Worm (Caenorhabditis elegans): ENCODE results near the gene mec-4.
"Not testable (repeated sequence)": the region's sequence is repeated elsewhere in the genome, so short reads cannot be mapped to it uniquely, and the experiment has no call there.

The mec-4 gene

DNA sequence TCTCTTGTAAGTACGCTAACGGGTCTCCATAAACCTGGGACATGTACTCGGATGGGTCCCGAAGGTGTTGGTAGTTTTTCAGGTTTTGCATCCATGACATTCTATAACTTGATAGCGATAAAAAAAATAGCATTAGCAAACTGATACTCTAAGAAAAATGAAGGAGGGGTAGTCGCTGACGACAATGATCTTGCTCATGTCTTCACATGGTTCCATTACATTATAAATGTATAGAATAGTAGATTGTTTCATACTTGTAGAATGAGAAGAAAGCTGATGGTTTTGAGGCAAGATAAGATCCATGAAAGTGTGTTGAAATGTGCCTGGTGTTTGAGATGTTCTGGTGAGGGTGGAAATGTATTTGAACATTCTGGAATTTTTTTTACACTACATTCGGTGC lies at the start of gene mec-4:
TSS of gene mec-4 (minus strand) at position 101 of the 400 bp plus-strand sequence.
- TF ChIP-seq daf-16 (GFP tag; optimal IDR thresholded peaks at IDR 0.05) (peak in 1 of 2 experiments; percentile 37), daf-16 (tag; optimal IDR thresholded peaks at IDR 0.05) (no peak), zag-1 (tag; optimal IDR thresholded peaks at IDR 0.05) (no peak), nhr-102 (tag; optimal IDR thresholded peaks at IDR 0.05) (no peak), F10B5.3 (tag; optimal IDR thresholded peaks at IDR 0.05) (no peak), tra-1 (GFP tag; IDR thresholded peaks at IDR 0.05) (no peak), unc-130 (GFP tag; optimal IDR thresholded peaks at IDR 0.05) (no peak), snpc-4 (tag; optimal IDR thresholded peaks at IDR 0.05) (no peak), rbr-2 (tag; optimal IDR thresholded peaks at IDR 0.05) (no peak)

DNA sequence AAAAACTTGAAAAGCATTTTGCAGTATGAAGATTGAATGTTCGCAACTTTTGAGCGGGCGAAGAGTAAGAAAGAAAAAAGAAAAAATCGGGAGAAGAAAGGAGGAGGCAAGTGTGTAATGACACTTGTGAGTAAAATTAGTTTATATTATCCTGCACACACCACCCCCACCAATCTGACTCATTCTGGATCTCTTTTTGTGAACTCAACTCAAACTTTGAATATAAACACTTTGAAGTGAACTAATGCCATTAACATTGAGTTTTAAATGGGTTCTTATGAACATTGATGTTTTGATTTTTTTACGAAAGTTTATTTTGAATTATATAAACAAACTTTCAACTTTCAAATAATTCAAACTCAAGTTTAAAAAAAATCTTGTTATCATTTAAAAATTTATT lies 38.0 kb upstream of the mec-4 start, which contains the start of gene F41G4.8:
TSS of gene F41G4.8 (minus strand) at position 101 of the 400 bp plus-strand sequence.
- no peak for TF ChIP-seq nhr-41 (GFP tag; IDR thresholded peaks at IDR 0.05)
- TF ChIP-seq ZK546.5 (tag; optimal IDR thresholded peaks at IDR 0.05) = no peak
- TF ChIP-seq nhr-77 (tag; optimal IDR thresholded peaks at IDR 0.05) = no peak
- TF ChIP-seq rbr-2 (tag; optimal IDR thresholded peaks at IDR 0.05) = no peak
- TF ChIP-seq lin-13 (GFP tag; optimal IDR thresholded peaks at IDR 0.05) = no peak
- TF ChIP-seq madf-5 (GFP tag; IDR thresholded peaks at IDR 0.05) = no peak
- TF ChIP-seq nhr-102 (tag; optimal IDR thresholded peaks at IDR 0.05) = no peak

DNA sequence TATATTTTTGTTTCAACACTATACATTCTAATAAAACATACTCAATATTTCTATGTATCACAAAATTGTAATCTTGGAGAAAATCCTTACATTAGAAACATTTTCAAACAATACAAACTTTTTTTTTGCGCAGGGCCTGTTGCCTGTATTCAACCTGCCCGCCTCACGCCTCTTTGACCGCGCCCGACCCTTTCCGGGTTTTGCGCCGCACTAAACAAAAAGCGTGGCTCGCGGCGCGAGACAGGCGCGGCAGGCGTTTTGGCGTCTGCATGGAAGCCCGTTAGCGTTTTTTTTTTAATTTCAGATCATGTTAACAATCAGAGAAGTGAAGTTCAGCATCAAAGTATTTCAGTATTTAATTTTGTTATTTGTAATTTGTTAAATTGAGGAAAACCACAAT lies 36.0 kb upstream of the mec-4 start:
- no peak for TF ChIP-seq nhr-42 (GFP tag; IDR thresholded peaks at IDR 0.05)
- TF ChIP-seq set-16 (GFP tag; IDR thresholded peaks at IDR 0.05) = peak; percentile 69

DNA sequence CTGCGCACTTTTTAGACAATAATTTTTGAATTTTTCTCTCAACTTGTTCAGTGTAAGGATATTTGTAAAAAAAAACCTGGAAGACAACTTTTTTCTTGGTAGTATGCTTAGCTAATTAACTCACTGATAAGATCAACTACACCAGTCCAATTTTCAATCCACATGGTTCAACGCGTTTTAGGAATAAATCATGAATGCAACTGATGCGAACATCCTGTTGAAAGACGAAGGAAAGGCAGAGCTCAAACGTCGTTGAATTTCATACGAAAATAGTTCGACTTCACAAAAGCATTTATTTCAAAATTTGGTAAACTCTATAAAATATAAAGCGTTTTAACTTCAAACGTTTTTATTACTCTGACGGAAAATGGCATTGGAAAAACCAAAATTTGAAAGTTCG lies 33.8 kb upstream of the mec-4 start, which contains the start of gene dyla-1:
TSS of gene dyla-1 (plus strand) at position 301 of the 400 bp plus-strand sequence.
- no peak for TF ChIP-seq D1046.2 (GFP tag; IDR thresholded peaks at IDR 0.05)
- TF ChIP-seq unc-62 (GFP tag; optimal IDR thresholded peaks at IDR 0.05 in 1 of 2) = peak in 1 of 2 experiments; percentile 42
- TF ChIP-seq unc-62 (tag; optimal IDR thresholded peaks at IDR 0.05) = no peak

DNA sequence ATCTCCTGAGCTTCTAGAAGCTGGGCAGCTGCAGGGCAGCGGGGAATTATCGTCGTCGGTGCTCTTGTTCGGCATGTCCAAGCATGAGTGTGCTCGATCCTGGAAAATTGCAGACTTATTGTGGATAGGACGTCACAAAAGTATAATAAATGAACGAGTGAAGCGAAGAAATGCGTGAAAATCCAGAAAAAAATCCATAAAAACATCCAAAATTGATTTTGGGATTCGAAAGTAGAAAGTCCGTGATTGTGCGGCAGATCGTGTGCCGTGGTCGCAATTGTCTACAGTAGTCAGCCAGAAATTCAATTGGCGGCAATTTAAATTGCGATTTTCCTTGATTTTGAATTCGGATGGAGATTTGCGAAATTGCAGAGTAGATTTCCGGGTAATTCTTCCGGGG lies 29.4 kb upstream of the mec-4 start, which contains the start of gene F41G4.7:
TSS of gene F41G4.7 (minus strand) at position 101 of the 400 bp plus-strand sequence.
- TF ChIP-seq lin-38 (GFP tag; IDR thresholded peaks at IDR 0.05) (no peak), aha-1 (tag) (peak; percentile 57)

DNA sequence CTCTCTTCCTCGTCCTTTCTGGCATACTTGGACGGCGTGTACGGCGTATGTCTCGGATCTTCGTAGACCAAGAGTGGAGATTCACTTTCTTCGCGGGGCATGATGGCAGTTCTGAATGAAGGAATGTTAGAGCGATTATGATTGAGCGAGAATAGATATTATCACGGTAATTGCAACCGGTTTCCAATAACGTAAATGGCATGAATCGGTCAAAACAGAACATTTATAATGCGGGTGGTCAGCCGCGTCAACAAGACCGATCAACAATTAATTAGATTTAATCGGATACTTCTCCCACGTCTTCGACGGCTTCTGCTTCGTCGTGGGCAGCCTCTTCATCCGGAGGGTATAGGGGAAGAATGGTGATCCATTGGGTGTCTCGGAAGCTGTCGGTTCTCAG lies 27.8 kb upstream of the mec-4 start, which contains the start of gene F41G4.13:
TSS of gene F41G4.13 (minus strand) at position 101 of the 400 bp plus-strand sequence.
- not testable (repeated sequence) for TF ChIP-seq nhr-10, R02D3.7, snpc-4 (tag; optimal IDR thresholded peaks at IDR 0.05)

DNA sequence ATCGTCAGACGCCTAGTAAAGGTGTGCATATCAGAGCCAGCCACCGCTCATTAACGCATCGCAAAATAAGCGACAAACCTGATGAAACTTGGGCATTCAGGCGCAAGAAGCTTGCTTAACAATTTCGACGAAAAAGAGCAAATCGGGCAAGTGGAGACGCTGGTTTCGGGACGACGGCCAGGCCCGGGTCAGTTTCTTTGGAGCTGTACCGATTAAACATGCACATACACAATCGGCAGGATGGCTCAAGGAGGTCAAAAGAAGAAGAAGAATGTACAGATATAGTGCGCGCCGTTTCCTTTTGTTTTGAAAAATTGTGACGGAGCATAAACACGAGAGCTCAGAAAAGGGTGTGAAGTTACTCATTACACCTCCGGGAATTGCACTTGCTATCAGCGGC lies 19.6 kb upstream of the mec-4 start:
- TF ChIP-seq T26A8.4 (GFP tag; IDR thresholded peaks at IDR 0.05) (no peak), unc-62 (GFP tag; optimal IDR thresholded peaks at IDR 0.05 in 1 of 2) (peak in 1 of 2 experiments; percentile 89), unc-62 (tag; optimal IDR thresholded peaks at IDR 0.05) (no peak), hif-1 (tag; optimal IDR thresholded peaks at IDR 0.05) (no peak), pha-4 (GFP tag; IDR thresholded peaks at IDR 0.05) (no peak), pha-4 (tag; optimal IDR thresholded peaks at IDR 0.05) (no peak), nhr-48 (tag; optimal IDR thresholded peaks at IDR 0.05) (no peak)

DNA sequence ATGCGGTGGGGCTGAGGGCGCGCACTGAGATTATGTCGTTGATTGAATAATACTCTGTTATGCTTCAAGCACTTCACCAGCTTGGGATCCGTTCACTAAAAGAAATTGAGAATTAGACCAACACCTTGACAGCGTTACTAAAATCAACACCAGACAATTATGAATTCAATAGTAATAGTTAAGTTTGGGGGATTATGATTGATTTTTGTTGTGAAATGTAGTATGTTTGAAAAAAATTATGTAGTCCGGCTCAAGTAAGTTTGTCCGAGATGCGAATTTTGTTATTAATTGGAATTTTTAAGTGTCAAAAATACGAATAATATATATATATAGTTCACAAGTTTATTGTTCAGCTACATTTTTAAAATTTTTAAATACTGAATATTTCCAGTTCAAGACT lies 18.4 kb upstream of the mec-4 start, which contains the start of gene sto-5:
TSS of gene sto-5 (minus strand) at position 101 of the 400 bp plus-strand sequence.
- TF ChIP-seq vab-7 (GFP tag; IDR thresholded peaks at IDR 0.05) (no peak), dmd-8 (GFP tag; IDR thresholded peaks at IDR 0.05) (no peak), hlh-11 (tag; optimal IDR thresholded peaks at IDR 0.05) (no peak), ztf-7 (tag; optimal IDR thresholded peaks at IDR 0.05) (no peak), ceh-62 (tag; optimal IDR thresholded peaks at IDR 0.05) (no peak), nhr-111 (GFP tag; optimal IDR thresholded peaks at IDR 0.05) (no peak)

Measured in whole organism, L4 larva.